Fruit fly (Drosophila melanogaster): Measurements from ENCODE around the gene RnpS1.

RnpS1 gene

DNA sequence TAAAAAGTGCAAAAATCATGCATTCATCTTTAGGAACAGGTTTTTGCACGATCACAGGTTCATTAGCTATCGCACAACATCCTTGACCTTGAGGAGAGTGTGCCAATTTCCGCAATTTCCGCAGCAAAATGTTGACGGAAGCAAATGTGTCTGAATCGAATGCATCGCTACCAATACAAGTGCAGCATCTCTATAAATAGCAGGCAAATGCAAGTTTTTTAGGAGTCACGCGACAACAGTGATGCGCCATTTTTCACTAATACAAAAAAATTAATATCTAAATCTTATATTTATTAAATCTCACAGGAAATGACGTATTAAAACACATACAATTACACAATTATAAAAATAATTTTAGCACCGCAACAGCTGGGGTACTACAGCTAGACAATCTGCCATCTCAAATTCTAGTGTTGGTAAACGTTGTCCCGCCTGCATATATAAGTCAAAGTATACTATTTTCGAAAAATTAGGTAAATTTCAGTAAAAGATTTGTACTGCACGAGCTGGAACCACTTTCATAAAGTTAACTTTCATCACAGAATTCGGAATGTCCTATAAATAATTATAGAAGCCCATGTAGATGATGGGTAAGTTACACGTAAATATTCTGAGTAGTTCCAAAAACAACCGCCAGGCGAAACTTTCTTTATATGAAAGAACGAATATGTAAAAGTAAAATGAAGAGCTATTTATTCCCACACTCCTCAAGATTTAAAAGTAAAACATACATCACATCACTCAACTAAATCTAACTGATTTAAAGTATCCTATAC is 22.2 kb downstream of the RnpS1 start, which contains the start of gene CG9399 (continued):
- TF ChIP-seq CG6813 (GFP tag; optimal IDR thresholded peaks at IDR 0.05) (peak; percentile 94), CG7839 (tag; optimal IDR thresholded peaks at IDR 0.05) (peak; percentile 96), CG14014 (GFP tag; IDR thresholded peaks at IDR 0.05) (peak; percentile 98), fd96Cb (tag; optimal IDR thresholded peaks at IDR 0.05) (peak; percentile 96), maf-S (GFP tag; optimal IDR thresholded peaks at IDR 0.05) (peak; percentile 90), CG7271 (tag; optimal IDR thresholded peaks at IDR 0.05) (peak; percentile 93), Abd-B (GFP tag; optimal IDR thresholded peaks at IDR 0.05) (peak; percentile 94), cwo (GFP tag; optimal IDR thresholded peaks at IDR 0.05) (peak; percentile 92), CG10267 (tag; optimal IDR thresholded peaks at IDR 0.05) (peak; percentile 99), ci (GFP tag; IDR thresholded peaks at IDR 0.05) (peak; percentile 99), p53 (GFP tag; optimal IDR thresholded peaks at IDR 0.05) (peak; percentile 38), CG15073 (GFP tag; optimal IDR thresholded peaks at IDR 0.05) (peak; percentile 87), CG18619 (GFP tag; optimal IDR thresholded peaks at IDR 0.05) (peak; percentile 95), Fer1 (GFP tag; optimal IDR thresholded peaks at IDR 0.05) (peak; percentile 94), CG12942 (GFP tag; optimal IDR thresholded peaks at IDR 0.05) (peak; percentile 97), pzg (GFP tag; optimal IDR thresholded peaks at IDR 0.05) (peak; percentile 59), Ada2b (GFP tag; IDR thresholded peaks at IDR 0.05) (peak; percentile 95), Xbp1 (GFP tag; optimal IDR thresholded peaks at IDR 0.05) (peak; percentile 99), Hand (GFP tag; optimal IDR thresholded peaks at IDR 0.05) (peak; percentile 76), CG12659 (GFP tag; optimal IDR thresholded peaks at IDR 0.05) (peak; percentile 99), NC2α (GFP tag; optimal IDR thresholded peaks at IDR 0.05) (peak; percentile 81), YL-1 (GFP tag; optimal IDR thresholded peaks at IDR 0.05) (peak; percentile 97), Usf (GFP tag; optimal IDR thresholded peaks at IDR 0.05) (peak; percentile 94), seq (GFP tag; IDR thresholded peaks at IDR 0.05) (peak; percentile 96), toy (GFP tag; IDR thresholded peaks at IDR 0.05) (peak; percentile 89), CG42726 (GFP tag; IDR thresholded peaks at IDR 0.05; ENCODE audit: partially characterized antibody) (peak; percentile 62; the same call in 1 of the 2 replicates), CG11085 (GFP tag; IDR thresholded peaks at IDR 0.05) (peak; percentile 95), CG10654 (GFP tag; optimal IDR thresholded peaks at IDR 0.05) (peak; percentile 97), CG14667 (GFP tag; IDR thresholded peaks at IDR 0.05) (peak; percentile 98), Neu2 (GFP tag; optimal IDR thresholded peaks at IDR 0.05; ENCODE audit: borderline replicate concordance) (peak; percentile 13), CG15479 (GFP tag; optimal IDR thresholded peaks at IDR 0.05) (peak; percentile 70), bsh (GFP tag; optimal IDR thresholded peaks at IDR 0.05) (peak; percentile 86 to 98), Mes4 (GFP tag; optimal IDR thresholded peaks at IDR 0.05) (peak; percentile 83), Rfx (GFP tag; IDR thresholded peaks at IDR 0.05) (peak; percentile 99), gem (tag; optimal IDR thresholded peaks at IDR 0.05) (peak; percentile 99), chif (GFP tag; optimal IDR thresholded peaks at IDR 0.05) (peak; percentile 94 to 96), HmgZ (tag; optimal IDR thresholded peaks at IDR 0.05) (peak; percentile 97), dm (GFP tag; optimal IDR thresholded peaks at IDR 0.05) (peak; percentile 79), CkIIα-i1 (GFP tag; IDR thresholded peaks at IDR 0.05) (peak; percentile 81; the same call in 1 of the 2 replicates), Hr78 (GFP tag; optimal IDR thresholded peaks at IDR 0.05) (peak in 1 of 2 experiments; percentile 82), Taf1 (GFP tag; IDR thresholded peaks at IDR 0.05) (peak; percentile 91), Antp (GFP tag; optimal IDR thresholded peaks at IDR 0.05) (peak; percentile 91), HLH54F (GFP tag; optimal IDR thresholded peaks at IDR 0.05) (peak; percentile 95), CG10366 (GFP tag; IDR thresholded peaks at IDR 0.05) (peak; percentile 99), CG10431 (GFP tag; optimal IDR thresholded peaks at IDR 0.05) (peak; percentile 88), Meics (GFP tag; optimal IDR thresholded peaks at IDR 0.05) (peak; percentile 95), CTCF (GFP tag; optimal IDR thresholded peaks at IDR 0.05) (peak; percentile 97), sr (GFP tag; IDR thresholded peaks at IDR 0.05) (peak; percentile 92; the same call in 2 of the 3 replicates), CG14050 (GFP tag; IDR thresholded peaks at IDR 0.05) (peak; percentile 97)
